ENCODE assay signal across 1 fruit fly cellular context in genomic region chr3L:11353002-11353401, dm6.
TF ChIP-seq lines count a peak whose summit lies in the region.

No protein-coding gene starts in this region.

TF ChIP-seq in whole organism, embryonic, 481 proteins besides CTCF, POLR2A, EP300 and RAD21 (continued from another document and continues in another):
- TF ChIP-seq odd (GFP tag; optimal IDR thresholded peaks at IDR 0.05; lab: Kevin White, UChicago) (peak; percentile 63), Scr (GFP tag; IDR thresholded peaks at IDR 0.05; lab: Robert Waterston, UW; ENCODE audit: partially characterized antibody) (no peak), CG12391 (tag; optimal IDR thresholded peaks at IDR 0.05; lab: Kevin White, UChicago) (peak; percentile 83), trh (GFP tag; optimal IDR thresholded peaks at IDR 0.05; lab: Kevin White, UChicago) (peak; percentile 39), CG15073 (GFP tag; optimal IDR thresholded peaks at IDR 0.05; lab: Kevin White, UChicago) (no peak), CG32767 (GFP tag; IDR thresholded peaks at IDR 0.05; lab: Robert Waterston, UW) (peak; percentile 80), pum (GFP tag; optimal IDR thresholded peaks at IDR 0.05; lab: Kevin White, UChicago) (peak; percentile 70), wor (GFP tag; IDR thresholded peaks at IDR 0.05; lab: Robert Waterston, UW) (peak; percentile 52; the same call in 1 of the 2 replicates), sd (tag; optimal IDR thresholded peaks at IDR 0.05; lab: Kevin White, UChicago) (peak; percentile 38), CG34376 (GFP tag; optimal IDR thresholded peaks at IDR 0.05; lab: Kevin White, UChicago) (peak; percentile 55), CG13296 (GFP tag; optimal IDR thresholded peaks at IDR 0.05; lab: Kevin White, UChicago) (peak; percentile 83), gsb-n (tag; optimal IDR thresholded peaks at IDR 0.05; lab: Kevin White, UChicago) (peak; percentile 26), CG15514 (GFP tag; optimal IDR thresholded peaks at IDR 0.05; lab: Kevin White, UChicago) (peak; percentile 86), sqz (GFP tag; optimal IDR thresholded peaks at IDR 0.05; lab: Kevin White, UChicago) (no peak), Bgb (GFP tag; IDR thresholded peaks at IDR 0.05; lab: Robert Waterston, UW; ENCODE audit: partially characterized antibody) (no peak), dm (GFP tag; optimal IDR thresholded peaks at IDR 0.05; lab: Kevin White, UChicago) (peak; percentile 58), Aef1 (GFP tag; IDR thresholded peaks at IDR 0.05; lab: Robert Waterston, UW) (peak; percentile 90), CG3281 (GFP tag; optimal IDR thresholded peaks at IDR 0.05; lab: Kevin White, UChicago) (peak; percentile 93), cato (GFP tag; optimal IDR thresholded peaks at IDR 0.05; lab: Kevin White, UChicago; ENCODE audit: borderline replicate concordance) (peak; percentile 0), CG8944 (GFP tag; optimal IDR thresholded peaks at IDR 0.05; lab: Kevin White, UChicago) (peak; percentile 83), HLH4C (GFP tag; IDR thresholded peaks at IDR 0.05; lab: Robert Waterston, UW; ENCODE audit: partially characterized antibody) (no peak), scrt (GFP tag; optimal IDR thresholded peaks at IDR 0.05; lab: Kevin White, UChicago) (peak; percentile 74), CG2678 (tag; optimal IDR thresholded peaks at IDR 0.05; lab: Kevin White, UChicago) (peak; percentile 88), Drgx (GFP tag; IDR thresholded peaks at IDR 0.05; lab: Robert Waterston, UW) (peak; percentile 60), ssp (GFP tag; IDR thresholded peaks at IDR 0.05; lab: Robert Waterston, UW) (peak; percentile 34; the same call in 1 of the 2 replicates), CG8924 (tag; optimal IDR thresholded peaks at IDR 0.05; lab: Kevin White, UChicago) (peak; percentile 83), CG9797 (GFP tag; optimal IDR thresholded peaks at IDR 0.05; lab: Kevin White, UChicago) (no peak), H2.0 (GFP tag; IDR thresholded peaks at IDR 0.05; lab: Robert Waterston, UW) (peak; percentile 79), chif (GFP tag; optimal IDR thresholded peaks at IDR 0.05; lab: Kevin White, UChicago) (peak; percentile 77 to 88), da (GFP tag; optimal IDR thresholded peaks at IDR 0.05; lab: Kevin White, UChicago) (peak; percentile 53), ro (GFP tag; IDR thresholded peaks at IDR 0.05; lab: Robert Waterston, UW) (peak; percentile 59; the same call in 1 of the 2 replicates), Elba2 (GFP tag; optimal IDR thresholded peaks at IDR 0.05; lab: Kevin White, UChicago) (peak; percentile 6), ATbp (GFP tag; optimal IDR thresholded peaks at IDR 0.05; lab: Kevin White, UChicago) (peak; percentile 55), BtbVII (GFP tag; optimal IDR thresholded peaks at IDR 0.05; lab: Kevin White, UChicago) (peak; percentile 87), Dref (GFP tag; IDR thresholded peaks at IDR 0.05; lab: Robert Waterston, UW) (peak; percentile 30; the same call in 1 of the 2 replicates), CG31365 (tag; optimal IDR thresholded peaks at IDR 0.05; lab: Kevin White, UChicago) (peak; percentile 38), Dll (GFP tag; IDR thresholded peaks at IDR 0.05; lab: Robert Waterston, UW; ENCODE audit: partially characterized antibody) (no peak), CG1024 (GFP tag; IDR thresholded peaks at IDR 0.05; lab: Robert Waterston, UW) (peak; percentile 14; the same call in 1 of the 2 replicates), pan (optimal IDR thresholded peaks at IDR 0.05; lab: Kevin White, UChicago) (no peak), pan (GFP tag; optimal IDR thresholded peaks at IDR 0.05 in 1 of 2, IDR thresholded peaks at IDR 0.05 in 1 of 2) (peak in 1 of 2 experiments; percentile 91), CG10274 (GFP tag; optimal IDR thresholded peaks at IDR 0.05; lab: Kevin White, UChicago) (peak; percentile 75), lab (GFP tag; optimal IDR thresholded peaks at IDR 0.05; lab: Kevin White, UChicago) (peak; percentile 96), CG15601 (tag; optimal IDR thresholded peaks at IDR 0.05; lab: Kevin White, UChicago) (peak; percentile 40), lmd (GFP tag; IDR thresholded peaks at IDR 0.05; lab: Robert Waterston, UW) (peak; percentile 87), bbx (GFP tag; IDR thresholded peaks at IDR 0.05; lab: Robert Waterston, UW; ENCODE audit: partially characterized antibody) (no peak), CG3847 (GFP tag; IDR thresholded peaks at IDR 0.05; lab: Robert Waterston, UW) (peak; percentile 88), CG1832 (GFP tag; optimal IDR thresholded peaks at IDR 0.05; lab: Kevin White, UChicago) (no peak), gcm (GFP tag; optimal IDR thresholded peaks at IDR 0.05; lab: Kevin White, UChicago) (peak; percentile 63), tgo (GFP tag; IDR thresholded peaks at IDR 0.05; lab: Robert Waterston, UW) (peak; percentile 82), her (GFP tag; optimal IDR thresholded peaks at IDR 0.05; lab: Kevin White, UChicago) (peak; percentile 86), Hr3 (GFP tag; optimal IDR thresholded peaks at IDR 0.05; lab: Kevin White, UChicago) (peak; percentile 79), lbe (GFP tag; optimal IDR thresholded peaks at IDR 0.05; lab: Kevin White, UChicago) (peak; percentile 94), CG1647 (GFP tag; optimal IDR thresholded peaks at IDR 0.05; lab: Kevin White, UChicago) (peak; percentile 87), Sry-δ (GFP tag; optimal IDR thresholded peaks at IDR 0.05; lab: Kevin White, UChicago) (peak; percentile 54), tup (GFP tag; optimal IDR thresholded peaks at IDR 0.05; lab: Kevin White, UChicago) (peak; percentile 38), dmrt99B (tag; optimal IDR thresholded peaks at IDR 0.05; lab: Kevin White, UChicago) (peak; percentile 81), CG16863 (GFP tag; optimal IDR thresholded peaks at IDR 0.05; lab: Kevin White, UChicago) (peak; percentile 77), YL-1 (GFP tag; optimal IDR thresholded peaks at IDR 0.05; lab: Kevin White, UChicago) (peak; percentile 14), CG16813 (GFP tag; IDR thresholded peaks at IDR 0.05; lab: Robert Waterston, UW; ENCODE audit: partially characterized antibody) (no peak), CG14441 (GFP tag; IDR thresholded peaks at IDR 0.05; lab: Robert Waterston, UW) (peak; percentile 90), Vsx1 (GFP tag; optimal IDR thresholded peaks at IDR 0.05; lab: Kevin White, UChicago) (peak; percentile 44), Meics (GFP tag; optimal IDR thresholded peaks at IDR 0.05; lab: Kevin White, UChicago) (peak; percentile 91), Fer3 (tag; optimal IDR thresholded peaks at IDR 0.05; lab: Kevin White, UChicago) (peak; percentile 86), CG15479 (GFP tag; optimal IDR thresholded peaks at IDR 0.05; lab: Kevin White, UChicago) (no peak), yki (optimal IDR thresholded peaks at IDR 0.05; lab: Kevin White, UChicago) (no peak), sima (GFP tag; optimal IDR thresholded peaks at IDR 0.05; lab: Kevin White, UChicago) (peak; percentile 19), CG34224 (GFP tag; IDR thresholded peaks at IDR 0.05; lab: Robert Waterston, UW; ENCODE audit: partially characterized antibody) (no peak), CG10431 (GFP tag; optimal IDR thresholded peaks at IDR 0.05; lab: Kevin White, UChicago) (no peak), sug (tag; optimal IDR thresholded peaks at IDR 0.05; lab: Kevin White, UChicago) (peak; percentile 90), CG11695 (GFP tag; IDR thresholded peaks at IDR 0.05; lab: Robert Waterston, UW) (peak; percentile 77), lilli (GFP tag; optimal IDR thresholded peaks at IDR 0.05; lab: Kevin White, UChicago) (peak; percentile 96), CG10959 (GFP tag; IDR thresholded peaks at IDR 0.05; lab: Robert Waterston, UW) (peak; percentile 49), CG33557 (GFP tag; optimal IDR thresholded peaks at IDR 0.05; lab: Kevin White, UChicago) (no peak), tap (tag; optimal IDR thresholded peaks at IDR 0.05; lab: Kevin White, UChicago) (peak; percentile 64), D (optimal IDR thresholded peaks at IDR 0.05; lab: Kevin White, UChicago) (no peak), D (GFP tag; optimal IDR thresholded peaks at IDR 0.05; lab: Kevin White, UChicago) (peak; percentile 21), Atf-2 (GFP tag; optimal IDR thresholded peaks at IDR 0.05; lab: Kevin White, UChicago) (peak; percentile 73), corto (GFP tag; optimal IDR thresholded peaks at IDR 0.05; lab: Kevin White, UChicago) (peak; percentile 92), CG6813 (GFP tag; optimal IDR thresholded peaks at IDR 0.05; lab: Kevin White, UChicago) (peak; percentile 68), CG16779 (GFP tag; IDR thresholded peaks at IDR 0.05; lab: Robert Waterston, UW) (peak; percentile 82), C15 (GFP tag; IDR thresholded peaks at IDR 0.05; lab: Robert Waterston, UW) (peak; percentile 47; the same call in 1 of the 3 replicates), hbn (GFP tag; IDR thresholded peaks at IDR 0.05; lab: Robert Waterston, UW; ENCODE audit: partially characterized antibody) (no peak), CG2116 (GFP tag; optimal IDR thresholded peaks at IDR 0.05; lab: Kevin White, UChicago) (peak; percentile 22), ham (GFP tag; IDR thresholded peaks at IDR 0.05; lab: Robert Waterston, UW) (peak; percentile 66; the same call in 1 of the 2 replicates), pros (GFP tag; optimal IDR thresholded peaks at IDR 0.05; lab: Kevin White, UChicago) (no peak), CrebB (tag; optimal IDR thresholded peaks at IDR 0.05; lab: Kevin White, UChicago) (peak; percentile 69), row (GFP tag; IDR thresholded peaks at IDR 0.05; lab: Robert Waterston, UW) (peak; percentile 92), cg (GFP tag; optimal IDR thresholded peaks at IDR 0.05; lab: Kevin White, UChicago) (peak; percentile 43), tll (GFP tag; optimal IDR thresholded peaks at IDR 0.05; lab: Kevin White, UChicago) (no peak), CG3163 (GFP tag; optimal IDR thresholded peaks at IDR 0.05; lab: Kevin White, UChicago) (peak; percentile 55), Trl (optimal IDR thresholded peaks at IDR 0.05; lab: Kevin White, UChicago) (no peak), Trl (GFP tag; optimal IDR thresholded peaks at IDR 0.05; lab: Kevin White, UChicago) (peak; percentile 92), unpg (GFP tag; optimal IDR thresholded peaks at IDR 0.05; lab: Kevin White, UChicago) (peak; percentile 88), CG18764 (GFP tag; optimal IDR thresholded peaks at IDR 0.05; lab: Kevin White, UChicago) (peak; percentile 62), dysf (GFP tag; IDR thresholded peaks at IDR 0.05; lab: Robert Waterston, UW) (peak; percentile 92), CG13624 (GFP tag; optimal IDR thresholded peaks at IDR 0.05; lab: Kevin White, UChicago) (peak; percentile 90), Doc2 (GFP tag; IDR thresholded peaks at IDR 0.05; lab: Robert Waterston, UW) (peak; percentile 37; the same call in 1 of the 2 replicates), Lpt (GFP tag; optimal IDR thresholded peaks at IDR 0.05; lab: Kevin White, UChicago) (no peak), Rx (GFP tag; IDR thresholded peaks at IDR 0.05; lab: Robert Waterston, UW) (peak; percentile 80), CG9817 (tag; optimal IDR thresholded peaks at IDR 0.05; lab: Kevin White, UChicago) (peak; percentile 88), hkb (optimal IDR thresholded peaks at IDR 0.05; lab: Kevin White, UChicago) (no peak), hkb (GFP tag; IDR thresholded peaks at IDR 0.05; lab: Robert Waterston, UW) (peak; percentile 89), CG14050 (GFP tag; IDR thresholded peaks at IDR 0.05; lab: Robert Waterston, UW) (peak; percentile 71), Mad (GFP tag; optimal IDR thresholded peaks at IDR 0.05; lab: Kevin White, UChicago) (peak; percentile 81), slou (GFP tag; optimal IDR thresholded peaks at IDR 0.05; lab: Kevin White, UChicago) (peak; percentile 74), ab (GFP tag; optimal IDR thresholded peaks at IDR 0.05; lab: Kevin White, UChicago) (peak; percentile 36), CG43689 (GFP tag; IDR thresholded peaks at IDR 0.05; lab: Robert Waterston, UW) (peak; percentile 60), Awh (GFP tag; IDR thresholded peaks at IDR 0.05; lab: Robert Waterston, UW) (peak; percentile 51; the same call in 1 of the 2 replicates), gem (tag; optimal IDR thresholded peaks at IDR 0.05; lab: Kevin White, UChicago) (peak; percentile 92), ash1 (GFP tag; optimal IDR thresholded peaks at IDR 0.05; lab: Kevin White, UChicago) (no peak), prd (optimal IDR thresholded peaks at IDR 0.05; lab: Kevin White, UChicago) (no peak), prd (GFP tag; IDR thresholded peaks at IDR 0.05; lab: Robert Waterston, UW) (peak; percentile 87), Hmx (GFP tag; optimal IDR thresholded peaks at IDR 0.05; lab: Kevin White, UChicago) (peak; percentile 86), onecut (GFP tag; IDR thresholded peaks at IDR 0.05; lab: Robert Waterston, UW) (peak; percentile 63), CG4707 (GFP tag; optimal IDR thresholded peaks at IDR 0.05; lab: Kevin White, UChicago) (peak; percentile 37), CG10462 (GFP tag; optimal IDR thresholded peaks at IDR 0.05; lab: Kevin White, UChicago) (no peak), tio (GFP tag; optimal IDR thresholded peaks at IDR 0.05; lab: Kevin White, UChicago) (peak; percentile 86), CG11504 (tag; optimal IDR thresholded peaks at IDR 0.05; lab: Kevin White, UChicago) (peak; percentile 87), bowl (GFP tag; IDR thresholded peaks at IDR 0.05; lab: Robert Waterston, UW) (no peak), Pdp1 (GFP tag; optimal IDR thresholded peaks at IDR 0.05; lab: Kevin White, UChicago) (peak; percentile 78 to 83), trem (tag; optimal IDR thresholded peaks at IDR 0.05; lab: Kevin White, UChicago) (no peak), CG1529 (GFP tag; optimal IDR thresholded peaks at IDR 0.05; lab: Kevin White, UChicago) (peak; percentile 56), CG11560 (tag; IDR thresholded peaks at IDR 0.05; lab: Robert Waterston, UW) (peak; percentile 73), CG5245 (GFP tag; optimal IDR thresholded peaks at IDR 0.05; lab: Kevin White, UChicago) (peak; percentile 77), Sox102F (GFP tag; optimal IDR thresholded peaks at IDR 0.05; lab: Kevin White, UChicago) (peak; percentile 76), ranshi (GFP tag; IDR thresholded peaks at IDR 0.05; lab: Robert Waterston, UW) (peak; percentile 90), hb (GFP tag; IDR thresholded peaks at IDR 0.05; lab: Robert Waterston, UW; ENCODE audit: partially characterized antibody) (no peak), TFAM (GFP tag; optimal IDR thresholded peaks at IDR 0.05; lab: Kevin White, UChicago) (no peak), bcd (GFP tag; optimal IDR thresholded peaks at IDR 0.05; lab: Kevin White, UChicago) (peak; percentile 87), CG32532 (GFP tag; IDR thresholded peaks at IDR 0.05; lab: Robert Waterston, UW) (peak; percentile 92), salm (tag; optimal IDR thresholded peaks at IDR 0.05; lab: Kevin White, UChicago) (peak; percentile 49)
